Fruit fly (Drosophila melanogaster) whole organism, embryonic: ENCODE data around the gene CG14104.
A peak's percentile ranks its signal among the peaks of the same experiment; 100 is the strongest.

ENCODE experiments used
- Ada2b ChIP-seq: fragments of 200-800 bp; sonication (Bioruptor generic); IDR thresholded peaks from 2 replicates; pipeline ENCODE4 v1.3.6; 2022; ENCODE audit warnings: missing biosample characterization, missing genetic modification characterization
- Adf1 ChIP-seq: fragments of 200-800 bp; sonication (Bioruptor generic); IDR thresholded peaks from 2 replicates; pipeline ENCODE4 v1.3.6; 2022; ENCODE audit warnings: missing biosample characterization, missing genetic modification characterization
- CG10147 ChIP-seq: fragments of 200-800 bp; sonication (Bioruptor generic); optimal IDR thresholded peaks from 2 replicates; lab custom pipeline; 2019; ENCODE audit warnings: missing biosample characterization, mild to moderate bottlenecking, missing genetic modification characterization, moderate library complexity
- CG11560 ChIP-seq: fragments of 200-800 bp; sonication (Bioruptor generic); IDR thresholded peaks from 3 replicates; pipeline ENCODE4 v1.3.6; 2022; ENCODE audit warnings: missing biosample characterization, missing genetic modification characterization
- CG16779 ChIP-seq: fragments of 200-800 bp; sonication (Bioruptor generic); IDR thresholded peaks from 2 replicates; pipeline ENCODE4 v1.3.6; 2022; ENCODE audit warnings: missing biosample characterization, missing genetic modification characterization
- CG17829 ChIP-seq: fragments of 200-800 bp; optimal IDR thresholded peaks from 2 replicates; lab custom pipeline; 2019; ENCODE audit warnings: missing biosample characterization, mild to moderate bottlenecking, missing genetic modification characterization, moderate library complexity
- CG1832 ChIP-seq: fragments of 200-800 bp; sonication (Bioruptor generic); optimal IDR thresholded peaks from 2 replicates; lab custom pipeline; 2017; ENCODE audit warnings: missing biosample characterization, mild to moderate bottlenecking, missing genetic modification characterization, inconsistent platforms
- CG30403 ChIP-seq: fragments of 200-800 bp; sonication (Bioruptor generic); optimal IDR thresholded peaks from 3 replicates; lab custom pipeline; 2016; ENCODE audit warnings: missing biosample characterization, missing genetic modification characterization
- CG32767 ChIP-seq: fragments of 200-800 bp; sonication (Bioruptor generic); IDR thresholded peaks from 2 replicates; pipeline ENCODE4 v1.3.6; 2022; ENCODE audit warnings: missing biosample characterization, missing genetic modification characterization
- CG34376 ChIP-seq: fragments of 200-800 bp; sonication (Bioruptor generic); optimal IDR thresholded peaks from 2 replicates; lab custom pipeline; 2018; ENCODE audit warnings: missing biosample characterization, mild to moderate bottlenecking, missing genetic modification characterization
- CG3847 ChIP-seq: fragments of 200-800 bp; sonication (Bioruptor generic); IDR thresholded peaks from 2 replicates; pipeline ENCODE4 v1.3.6; 2022; ENCODE audit warnings: missing biosample characterization, missing genetic modification characterization
- CG4328 ChIP-seq: fragments of 200-800 bp; sonication (Bioruptor generic); optimal IDR thresholded peaks from 3 replicates; lab custom pipeline; 2017; ENCODE audit warnings: missing biosample characterization, missing genetic modification reagents, missing genetic modification characterization
- CG6272 ChIP-seq: fragments of 200-800 bp; sonication (Bioruptor generic); IDR thresholded peaks from 2 replicates; pipeline ENCODE4 v1.3.6; 2022; ENCODE audit warnings: missing biosample characterization, missing genetic modification characterization
- CG7963 ChIP-seq: fragments of 200-800 bp; sonication (Bioruptor generic); IDR thresholded peaks from 3 replicates; pipeline ENCODE4 v1.3.6; 2022; ENCODE audit warnings: missing biosample characterization, missing genetic modification characterization; ENCODE audit not compliant: partially characterized antibody
- CG9215 ChIP-seq: fragments of 200-800 bp; sonication (Bioruptor generic); IDR thresholded peaks from 2 replicates; pipeline ENCODE4 v1.3.6; 2022; ENCODE audit warnings: missing biosample characterization, missing genetic modification characterization
- CTCF ChIP-seq: fragments of 200-800 bp; sonication (Bioruptor generic); optimal IDR thresholded peaks from 2 replicates; lab custom pipeline; 2017; ENCODE audit warnings: missing biosample characterization, mild to moderate bottlenecking, missing genetic modification characterization, moderate library complexity
- Dfd ChIP-seq, 2 experiments: fragments of >200 bp; optimal IDR thresholded peaks; 2 replicates each; lab custom pipeline; 2017; ENCODE audit warnings: missing biosample characterization in 2 of 2, missing genetic modification characterization in 2 of 2
- Dref ChIP-seq: fragments of 200-800 bp; sonication (Bioruptor generic); IDR thresholded peaks from 2 replicates; pipeline ENCODE4 v1.3.6; 2022; ENCODE audit warnings: missing biosample characterization, missing genetic modification characterization
- Fer1 ChIP-seq: fragments of 200-800 bp; sonication (Bioruptor generic); optimal IDR thresholded peaks from 2 replicates; lab custom pipeline; 2017; ENCODE audit warnings: missing biosample characterization, mild to moderate bottlenecking, missing genetic modification characterization
- Fer3 ChIP-seq: fragments of 200-800 bp; sonication (Bioruptor generic); optimal IDR thresholded peaks from 2 replicates; lab custom pipeline; 2018; ENCODE audit warnings: missing biosample characterization, mild to moderate bottlenecking, missing genetic modification characterization, moderate library complexity
- HmgZ ChIP-seq: fragments of 200-800 bp; sonication (Bioruptor generic); optimal IDR thresholded peaks from 2 replicates; lab custom pipeline; 2018; ENCODE audit warnings: missing biosample characterization, mild to moderate bottlenecking, missing genetic modification characterization
- Hr39 ChIP-seq: fragments of >200 bp; optimal IDR thresholded peaks from 2 replicates; lab custom pipeline; 2017
- Kr ChIP-seq: fragments of 200-800 bp; sonication (Bioruptor generic); optimal IDR thresholded peaks from 2 replicates; lab custom pipeline; 2017; ENCODE audit warnings: missing biosample characterization, mild to moderate bottlenecking, missing genetic modification characterization
- Meics ChIP-seq: fragments of 200-800 bp; sonication (Bioruptor generic); optimal IDR thresholded peaks from 2 replicates; lab custom pipeline; 2017; ENCODE audit warnings: missing biosample characterization, mild to moderate bottlenecking, missing genetic modification characterization
- Mes4 ChIP-seq: fragments of 200-800 bp; sonication (Bioruptor generic); optimal IDR thresholded peaks from 2 replicates; lab custom pipeline; 2016; ENCODE audit warnings: missing biosample characterization, missing genetic modification characterization
- Nf-YB ChIP-seq: fragments of 200-800 bp; sonication (Bioruptor generic); optimal IDR thresholded peaks from 3 replicates; lab custom pipeline; 2019; ENCODE audit warnings: missing biosample characterization, mild to moderate bottlenecking, missing genetic modification characterization, moderate library complexity
- Oli ChIP-seq: fragments of 200-800 bp; sonication (Bioruptor generic); optimal IDR thresholded peaks from 2 replicates; lab custom pipeline; 2018; ENCODE audit warnings: missing biosample characterization, mild to moderate bottlenecking, missing genetic modification characterization, moderate library complexity
- Ptx1 ChIP-seq: fragments of 200-800 bp; sonication (Bioruptor generic); IDR thresholded peaks from 2 replicates; pipeline ENCODE4 v1.3.6; 2022; ENCODE audit warnings: missing biosample characterization, missing genetic modification characterization
- Six4 ChIP-seq: fragments of 200-800 bp; sonication (Bioruptor generic); optimal IDR thresholded peaks from 2 replicates; lab custom pipeline; 2016; ENCODE audit warnings: missing biosample characterization, missing genetic modification characterization
- Sox102F ChIP-seq: fragments of 200-800 bp; sonication (Bioruptor generic); optimal IDR thresholded peaks from 2 replicates; lab custom pipeline; 2018; ENCODE audit warnings: missing biosample characterization, mild to moderate bottlenecking, missing genetic modification characterization, moderate library complexity
- Stat92E ChIP-seq, 3 experiments: fragments of >200 bp in 2 of 3; fragments of 200-800 bp in 1 of 3; sonication (Bioruptor generic) in 1 of 3; optimal IDR thresholded peaks; 2 replicates each; lab custom pipeline; 2017 to 2019; ENCODE audit warnings: missing biosample characterization in 3 of 3, missing genetic modification characterization in 3 of 3, mild to moderate bottlenecking in 1 of 3, moderate library complexity in 1 of 3
- TFAM ChIP-seq: fragments of 200-800 bp; sonication (Bioruptor generic); optimal IDR thresholded peaks from 2 replicates; lab custom pipeline; 2017; ENCODE audit warnings: missing biosample characterization, missing genetic modification characterization, inconsistent platforms
- ase ChIP-seq: fragments of 200-800 bp; sonication (Bioruptor generic); IDR thresholded peaks from 3 replicates; pipeline ENCODE4 v1.3.6; 2022; ENCODE audit warnings: missing biosample characterization, missing genetic modification characterization
- ash1 ChIP-seq: fragments of 200-800 bp; sonication (Bioruptor generic); optimal IDR thresholded peaks from 2 replicates; lab custom pipeline; 2018; ENCODE audit warnings: missing biosample characterization, mild to moderate bottlenecking, missing genetic modification characterization
- chinmo ChIP-seq: fragments of 200-800 bp; sonication (Bioruptor generic); IDR thresholded peaks from 4 replicates; pipeline ENCODE4 v1.3.6; 2022; ENCODE audit warnings: missing biosample characterization, missing genetic modification characterization; ENCODE audit not compliant: partially characterized antibody
- da ChIP-seq: fragments of 200-800 bp; sonication (Bioruptor generic); optimal IDR thresholded peaks from 2 replicates; lab custom pipeline; 2016; ENCODE audit warnings: missing biosample characterization, missing genetic modification characterization
- dimm ChIP-seq: fragments of 200-800 bp; sonication (Bioruptor generic); IDR thresholded peaks from 2 replicates; pipeline ENCODE4 v1.3.6; 2022; ENCODE audit warnings: missing biosample characterization, missing genetic modification characterization
- dmrt99B ChIP-seq: fragments of 200-800 bp; sonication (Bioruptor generic); optimal IDR thresholded peaks from 2 replicates; lab custom pipeline; 2018; ENCODE audit warnings: missing biosample characterization, mild to moderate bottlenecking, missing genetic modification characterization, moderate library complexity
- grau ChIP-seq: fragments of 200-800 bp; optimal IDR thresholded peaks from 3 replicates; lab custom pipeline; 2019; ENCODE audit warnings: missing biosample characterization, mild to moderate bottlenecking, missing genetic modification characterization, moderate library complexity
- gsb ChIP-seq: fragments of 200-800 bp; sonication (Bioruptor generic); IDR thresholded peaks from 2 replicates; pipeline ENCODE4 v1.3.6; 2022; ENCODE audit warnings: missing biosample characterization, missing genetic modification characterization
- kni ChIP-seq: fragments of 200-800 bp; sonication (Bioruptor generic); optimal IDR thresholded peaks from 3 replicates; lab custom pipeline; 2017; ENCODE audit warnings: mild to moderate bottlenecking, missing biosample characterization, missing genetic modification reagents, missing genetic modification characterization
- lilli ChIP-seq: fragments of 200-800 bp; sonication (Bioruptor generic); optimal IDR thresholded peaks from 3 replicates; lab custom pipeline; 2016; ENCODE audit warnings: missing biosample characterization, missing genetic modification characterization
- nerfin-1 ChIP-seq: fragments of 200-800 bp; sonication (Bioruptor generic); optimal IDR thresholded peaks from 3 replicates; lab custom pipeline; 2019; ENCODE audit warnings: missing biosample characterization, mild to moderate bottlenecking, missing genetic modification characterization, moderate library complexity
- prd ChIP-seq, 3 experiments: fragments of >200 bp in 2 of 3; fragments of 200-800 bp in 1 of 3; sonication (Bioruptor generic) in 1 of 3; optimal IDR thresholded peaks in 2 of 3; IDR thresholded peaks in 1 of 3; 2 replicates in 2 of 3; 3 replicates in 1 of 3; pipeline versions ENCODE4 v1.3.6 to Lab custom; 2017 to 2022; ENCODE audit warnings: missing biosample characterization in 1 of 3, missing genetic modification characterization in 1 of 3
- sima ChIP-seq: fragments of 200-800 bp; sonication (Bioruptor generic); optimal IDR thresholded peaks from 2 replicates; lab custom pipeline; 2016; ENCODE audit warnings: missing biosample characterization, missing genetic modification characterization
- tap ChIP-seq: fragments of 200-800 bp; optimal IDR thresholded peaks from 3 replicates; lab custom pipeline; 2019; ENCODE audit warnings: missing biosample characterization, mild to moderate bottlenecking, missing genetic modification characterization, moderate library complexity
- tna ChIP-seq: fragments of 200-800 bp; sonication (Bioruptor generic); IDR thresholded peaks from 2 replicates; pipeline ENCODE4 v1.3.6; 2022; ENCODE audit warnings: missing biosample characterization, missing genetic modification characterization; ENCODE audit not compliant: partially characterized antibody
- tx ChIP-seq: fragments of 200-800 bp; sonication (Bioruptor generic); optimal IDR thresholded peaks from 2 replicates; lab custom pipeline; 2016; ENCODE audit warnings: missing biosample characterization, missing genetic modification characterization
- zf30C ChIP-seq: fragments of 200-800 bp; sonication (Bioruptor generic); optimal IDR thresholded peaks from 3 replicates; lab custom pipeline; 2018; ENCODE audit warnings: missing biosample characterization, mild to moderate bottlenecking, missing genetic modification characterization

The CG14104 gene

DNA sequence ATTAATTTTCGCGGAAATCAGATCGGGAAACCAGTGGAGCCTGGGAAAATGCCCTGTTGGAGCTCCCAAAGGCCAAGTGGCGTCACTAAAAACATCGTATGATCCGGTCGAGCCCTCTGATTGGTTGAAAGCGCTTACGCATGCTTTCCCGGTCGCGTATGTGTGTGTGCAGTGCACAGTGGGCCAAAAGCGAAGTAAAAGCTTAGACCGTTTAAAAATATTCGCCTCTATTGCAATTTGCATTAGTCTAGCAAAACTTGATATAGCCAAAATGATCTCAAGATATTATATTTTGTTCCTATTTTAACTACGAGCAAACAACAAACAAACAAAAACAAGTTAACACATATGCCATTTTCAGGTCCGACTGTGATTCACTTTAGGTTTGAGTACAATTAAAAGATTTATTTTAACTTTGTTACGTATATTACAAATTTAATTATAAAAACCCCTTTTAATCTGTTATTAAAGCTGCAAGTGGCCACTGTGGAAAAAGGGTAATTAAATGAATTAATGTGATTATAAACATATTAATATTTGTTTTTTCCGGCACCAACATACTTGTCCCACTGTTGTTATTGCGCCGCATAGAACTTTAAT lies 12.7 kb downstream of the CG14104 start (continued):
- TF ChIP-seq CG17829 (tag; lab: Kevin White, UChicago) = peak; percentile 85
- TF ChIP-seq CG7963 (GFP tag; lab: Robert Waterston, UW) = peak; percentile 35; the same call in 1 of the 3 replicates
- peak; percentile 90 for TF ChIP-seq lilli (GFP tag; lab: Kevin White, UChicago)
- TF ChIP-seq CG9215 (GFP tag; lab: Robert Waterston, UW) = peak; percentile 76
- peak; percentile 94 for TF ChIP-seq Meics
- TF ChIP-seq kni (GFP tag; lab: Kevin White, UChicago) = peak; percentile 5
- TF ChIP-seq prd (optimal IDR thresholded peaks at IDR 0.05; lab: Kevin White, UChicago) = no peak
- peak; percentile 72; the same call in 2 of the 3 replicates for TF ChIP-seq prd (GFP tag; IDR thresholded peaks at IDR 0.05; lab: Robert Waterston, UW)
- peak; percentile 92 for TF ChIP-seq Fer1 (GFP tag; lab: Kevin White, UChicago)
- peak; percentile 96 for TF ChIP-seq Nf-YB (GFP tag; lab: Kevin White, UChicago)
- no peak for TF ChIP-seq CTCF
- peak; percentile 93 for TF ChIP-seq CG4328 (GFP tag; lab: Kevin White, UChicago)
- no peak for TF ChIP-seq Dfd (GFP tag; optimal IDR thresholded peaks at IDR 0.05; lab: Kevin White, UChicago)
- peak; percentile 64; the same call in 1 of the 2 replicates for TF ChIP-seq CG6272
- TF ChIP-seq Fer3 (tag; lab: Kevin White, UChicago) = peak; percentile 77
- TF ChIP-seq CG1832 = no peak
- no peak for TF ChIP-seq zf30C
- peak; percentile 84 for TF ChIP-seq nerfin-1 (tag; lab: Kevin White, UChicago)
- peak; percentile 79 for TF ChIP-seq Six4 (GFP tag; lab: Kevin White, UChicago)
- TF ChIP-seq dmrt99B (tag; lab: Kevin White, UChicago) = peak; percentile 91
- peak; percentile 88 for TF ChIP-seq CG30403 (GFP tag; lab: Kevin White, UChicago)
- TF ChIP-seq dimm (GFP tag; lab: Robert Waterston, UW) = no peak
- TF ChIP-seq TFAM (GFP tag; lab: Kevin White, UChicago) = peak; percentile 32
- TF ChIP-seq ash1 (GFP tag; lab: Kevin White, UChicago) = no peak
- TF ChIP-seq CG3847 (GFP tag; lab: Robert Waterston, UW) = peak; percentile 74
- peak; percentile 68 for TF ChIP-seq tx
- TF ChIP-seq sima = no peak
- peak; percentile 69 for TF ChIP-seq Ada2b (GFP tag; lab: Robert Waterston, UW)
- peak; percentile 0 for TF ChIP-seq da (GFP tag; lab: Kevin White, UChicago)
- peak; percentile 67; the same call in 1 of the 4 replicates for TF ChIP-seq chinmo
- TF ChIP-seq Dref (GFP tag; lab: Robert Waterston, UW) = no peak; the same call in 1 of the 2 replicates
- TF ChIP-seq grau = peak; percentile 91
- TF ChIP-seq CG32767 (GFP tag; lab: Robert Waterston, UW) = peak; percentile 62
- TF ChIP-seq Kr (GFP tag; lab: Kevin White, UChicago) = no peak
- peak; percentile 71 for TF ChIP-seq tap (tag; lab: Kevin White, UChicago)
- TF ChIP-seq Oli (tag; lab: Kevin White, UChicago) = peak; percentile 90
- peak; percentile 76 for TF ChIP-seq Ptx1 (GFP tag; lab: Robert Waterston, UW)
- TF ChIP-seq Mes4 = peak; percentile 71
- TF ChIP-seq CG11560 (tag; lab: Robert Waterston, UW) = peak; percentile 47; the same call in 1 of the 3 replicates
- peak; percentile 74 for TF ChIP-seq HmgZ
- peak; percentile 87 for TF ChIP-seq CG10147 (GFP tag; lab: Kevin White, UChicago)
- peak; percentile 92 for TF ChIP-seq CG34376
- TF ChIP-seq tna (GFP tag; lab: Robert Waterston, UW) = peak; percentile 18; the same call in 1 of the 2 replicates
- peak in 1 of 3 experiments; percentile 2 for TF ChIP-seq Stat92E (GFP tag; optimal IDR thresholded peaks at IDR 0.05; lab: Kevin White, UChicago)
- peak; percentile 80; the same call in 1 of the 2 replicates for TF ChIP-seq gsb (GFP tag; lab: Robert Waterston, UW)
- TF ChIP-seq ase (GFP tag; lab: Robert Waterston, UW) = 0 out of 3 replicates have a peak, but pooled peaks have one; percentile 11
- peak; percentile 63; the same call in 1 of the 2 replicates for TF ChIP-seq CG16779 (GFP tag; lab: Robert Waterston, UW)
- peak; percentile 56 for TF ChIP-seq Adf1 (GFP tag; lab: Robert Waterston, UW)
- no peak for TF ChIP-seq Hr39 (lab: Kevin White, UChicago)
- TF ChIP-seq Sox102F (GFP tag; lab: Kevin White, UChicago) = peak; percentile 84
